Fruit fly (Drosophila melanogaster): Measurements from ENCODE around the gene sNPF.

The sNPF gene

DNA sequence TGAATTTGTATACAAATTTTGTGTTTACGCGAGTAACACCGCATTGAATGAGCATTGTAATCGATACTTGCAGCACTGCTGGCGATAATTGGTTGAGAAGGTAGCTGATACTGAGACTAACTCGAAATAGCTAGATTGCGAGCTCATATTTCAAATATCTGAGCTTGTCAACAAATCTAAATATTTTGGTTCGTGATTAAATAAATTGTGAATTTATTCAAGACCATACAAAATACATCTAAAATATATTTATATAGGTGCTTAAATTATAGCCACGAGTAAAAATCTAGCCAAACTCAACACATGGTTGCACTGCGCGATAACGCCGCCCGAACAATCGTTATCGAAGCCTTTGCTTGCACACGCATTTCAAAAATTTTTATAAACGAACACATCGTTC, 66.1 kb downstream of the sNPF start, which contains the start of the genes Taf13 and nesd (continued):
- TF ChIP-seq dmrt99B (tag; optimal IDR thresholded peaks at IDR 0.05) (peak; percentile 20), Mad (GFP tag; optimal IDR thresholded peaks at IDR 0.05) (peak; percentile 1), MTF-1 (GFP tag; optimal IDR thresholded peaks at IDR 0.05; ENCODE audit: borderline replicate concordance) (no peak), CG11504 (tag; optimal IDR thresholded peaks at IDR 0.05) (peak; percentile 51), Dek (tag; optimal IDR thresholded peaks at IDR 0.05) (peak; percentile 32), CG6765 (GFP tag; optimal IDR thresholded peaks at IDR 0.05) (no peak), Dip3 (GFP tag; optimal IDR thresholded peaks at IDR 0.05) (peak; percentile 13), gfzf (GFP tag; optimal IDR thresholded peaks at IDR 0.05) (no peak), CG10565 (GFP tag; optimal IDR thresholded peaks at IDR 0.05) (no peak), Sox100B (GFP tag; optimal IDR thresholded peaks at IDR 0.05) (peak; percentile 33), stc (GFP tag; IDR thresholded peaks at IDR 0.05) (no peak), CG32772 (GFP tag; IDR thresholded peaks at IDR 0.05) (no peak), kah (GFP tag; optimal IDR thresholded peaks at IDR 0.05) (no peak), nom (GFP tag; optimal IDR thresholded peaks at IDR 0.05) (no peak), CG8944 (GFP tag; optimal IDR thresholded peaks at IDR 0.05) (no peak), Adf1 (GFP tag; IDR thresholded peaks at IDR 0.05) (no peak; the same call in 1 of the 2 replicates), CG18476 (GFP tag; optimal IDR thresholded peaks at IDR 0.05) (no peak), Scr (GFP tag; IDR thresholded peaks at IDR 0.05; ENCODE audit: partially characterized antibody) (peak; percentile 78), CG31441 (GFP tag; IDR thresholded peaks at IDR 0.05) (peak; percentile 50; the same call in 1 of the 2 replicates), sd (tag; optimal IDR thresholded peaks at IDR 0.05) (peak; percentile 27), usp (GFP tag; optimal IDR thresholded peaks at IDR 0.05) (no peak), sc (optimal IDR thresholded peaks at IDR 0.05) (no peak), sc (GFP tag; optimal IDR thresholded peaks at IDR 0.05) (no peak), CG5953 (GFP tag; IDR thresholded peaks at IDR 0.05) (no peak), CG9437 (GFP tag; optimal IDR thresholded peaks at IDR 0.05) (peak; percentile 35), ap (GFP tag; IDR thresholded peaks at IDR 0.05) (no peak), pho (GFP tag; optimal IDR thresholded peaks at IDR 0.05) (peak; percentile 24), run (tag; optimal IDR thresholded peaks at IDR 0.05) (no peak), corto (GFP tag; optimal IDR thresholded peaks at IDR 0.05) (no peak), wek (GFP tag; optimal IDR thresholded peaks at IDR 0.05) (no peak), CG16863 (GFP tag; optimal IDR thresholded peaks at IDR 0.05) (peak; percentile 64), CG10147 (GFP tag; optimal IDR thresholded peaks at IDR 0.05) (peak; percentile 67), NK7.1 (GFP tag; optimal IDR thresholded peaks at IDR 0.05) (no peak), fd64A (GFP tag; optimal IDR thresholded peaks at IDR 0.05) (no peak), bcd (GFP tag; optimal IDR thresholded peaks at IDR 0.05) (peak; percentile 14), CG4424 (GFP tag; optimal IDR thresholded peaks at IDR 0.05) (peak; percentile 38), CG18599 (GFP tag; optimal IDR thresholded peaks at IDR 0.05) (peak; percentile 12), ab (GFP tag; optimal IDR thresholded peaks at IDR 0.05) (no peak), CG2889 (GFP tag; IDR thresholded peaks at IDR 0.05) (no peak), CG7372 (GFP tag; IDR thresholded peaks at IDR 0.05) (no peak), fd96Cb (tag; optimal IDR thresholded peaks at IDR 0.05) (no peak), lola (GFP tag; optimal IDR thresholded peaks at IDR 0.05) (peak in 1 of 3 experiments; percentile 46), chif (GFP tag; optimal IDR thresholded peaks at IDR 0.05) (peak in 1 of 2 experiments; percentile 26), klu (GFP tag; IDR thresholded peaks at IDR 0.05) (no peak), Hsf (GFP tag; optimal IDR thresholded peaks at IDR 0.05) (peak; percentile 52), crp (GFP tag; optimal IDR thresholded peaks at IDR 0.05) (peak in 1 of 2 experiments; percentile 52), CG11456 (GFP tag; IDR thresholded peaks at IDR 0.05) (no peak), Ada2b (GFP tag; IDR thresholded peaks at IDR 0.05) (no peak), pan (optimal IDR thresholded peaks at IDR 0.05) (no peak), pan (GFP tag; optimal IDR thresholded peaks at IDR 0.05 in 1 of 2, IDR thresholded peaks at IDR 0.05 in 1 of 2) (no peak), CG33213 (GFP tag; optimal IDR thresholded peaks at IDR 0.05) (peak; percentile 18)

Measured in whole organism, embryonic.